Worm (Caenorhabditis elegans): ENCODE results near the gene vit-6.

ce11 chrIV:8286352-8286751 lies 25.4 kb downstream of the vit-6 start, which contains the start of gene K07H8.9:
- TF ChIP-seq him-1 (tag; optimal IDR thresholded peaks at IDR 0.05) (no peak), W03F9.2 (tag; optimal IDR thresholded peaks at IDR 0.05) (no peak)

Measured in whole organism, L4/young adult.